Worm (Caenorhabditis elegans): ENCODE results near the gene srz-44.
"Not testable (repeated sequence)": the region's sequence is repeated elsewhere in the genome, so short reads cannot be mapped to it uniquely, and the experiment has no call there.

srz-44 gene

ce11 chrV:15670139-15670538, 31.4 kb upstream of the srz-44 start, which contains the start of gene K06B4.15:
Gene K06B4.15 (plus strand): TSS chrV:15670439.
- TF ChIP-seq unc-62 (GFP tag; optimal IDR thresholded peaks at IDR 0.05); flh-1 (GFP tag; optimal IDR thresholded peaks at IDR 0.05); cnd-1 (tag; optimal IDR thresholded peaks at IDR 0.05): not testable (repeated sequence)

ce11 chrV:15668870-15669269, 30.1 kb upstream of the srz-44 start, which contains the start of gene K06B4.4:
Gene K06B4.4 (plus strand): TSS chrV:15669170.
- TF ChIP-seq unc-120 (tag; optimal IDR thresholded peaks at IDR 0.05; ENCODE audit: poor library complexity, severe bottlenecking) (no peak), blmp-1 (tag; optimal IDR thresholded peaks at IDR 0.05) (no peak), M03D4.4 (tag; optimal IDR thresholded peaks at IDR 0.05) (no peak), pha-4 (tag; optimal IDR thresholded peaks at IDR 0.05) (no peak)

DNA sequence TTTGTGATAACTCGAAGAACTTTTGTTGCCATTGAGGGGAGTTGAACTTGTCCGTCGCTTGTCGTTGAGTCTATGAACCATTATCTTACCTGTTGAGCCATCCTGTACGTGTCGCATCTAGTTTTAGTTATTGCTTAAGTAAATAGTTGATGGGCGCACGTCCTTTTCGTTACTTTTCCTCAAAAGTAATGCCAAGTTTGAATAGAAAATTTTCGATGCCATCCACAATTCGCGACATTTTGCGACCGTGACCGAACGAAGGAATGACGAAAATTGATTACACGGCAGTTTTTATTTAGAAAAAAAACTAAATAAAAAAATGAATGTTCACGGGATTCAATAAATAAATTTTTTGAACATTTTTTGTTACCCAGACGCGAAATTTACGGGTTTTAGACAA, 29.4 kb upstream of the srz-44 start, which contains the start of gene F53E4.1:
TSS of gene F53E4.1 (minus strand) at position 101 of the 400 bp plus-strand sequence.
- TF ChIP-seq nhr-12 (tag; optimal IDR thresholded peaks at IDR 0.05); ceh-83 (GFP tag; optimal IDR thresholded peaks at IDR 0.05); sptf-1 (tag; optimal IDR thresholded peaks at IDR 0.05): not testable (repeated sequence)

DNA sequence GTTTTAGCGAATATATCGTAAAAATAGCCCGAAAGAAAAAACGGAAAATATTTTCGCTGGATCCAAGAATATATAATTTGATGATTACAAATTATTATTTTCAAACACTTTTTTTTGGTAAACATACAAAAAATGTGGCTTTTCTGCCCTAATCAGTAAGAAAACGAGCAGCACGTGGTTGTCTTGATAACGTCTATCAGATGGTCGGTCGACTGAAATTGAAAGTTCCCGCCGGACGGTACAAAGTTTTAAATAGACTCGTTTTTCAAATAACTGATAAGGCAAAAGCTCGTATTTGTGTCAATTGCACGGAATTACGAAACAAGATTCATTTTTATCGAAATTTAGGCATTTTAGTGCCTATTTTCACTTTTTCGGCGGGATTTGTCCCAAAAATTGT, 28.0 kb upstream of the srz-44 start:
- TF ChIP-seq snpc-4 (tag; optimal IDR thresholded peaks at IDR 0.05): no peak
- no peak for TF ChIP-seq sem-2 (GFP tag; optimal IDR thresholded peaks at IDR 0.05)
- TF ChIP-seq M03D4.4 (tag; optimal IDR thresholded peaks at IDR 0.05): no peak
- no peak for TF ChIP-seq nhr-237 (tag; optimal IDR thresholded peaks at IDR 0.05)
- TF ChIP-seq lsy-2 (tag; optimal IDR thresholded peaks at IDR 0.05): no peak
- no peak for TF ChIP-seq mep-1 (tag; optimal IDR thresholded peaks at IDR 0.05)
- TF ChIP-seq flh-1 (GFP tag; optimal IDR thresholded peaks at IDR 0.05): no peak
- TF ChIP-seq lin-32 (GFP tag; optimal IDR thresholded peaks at IDR 0.05): no peak
- TF ChIP-seq zip-8 (tag; optimal IDR thresholded peaks at IDR 0.05): no peak
- TF ChIP-seq ztf-11 (tag; optimal IDR thresholded peaks at IDR 0.05): no peak
- no peak for TF ChIP-seq unc-62 (GFP tag; optimal IDR thresholded peaks at IDR 0.05)
- TF ChIP-seq ceh-83 (GFP tag; optimal IDR thresholded peaks at IDR 0.05): no peak
- no peak for TF ChIP-seq bed-3 (GFP tag; optimal IDR thresholded peaks at IDR 0.05)

DNA sequence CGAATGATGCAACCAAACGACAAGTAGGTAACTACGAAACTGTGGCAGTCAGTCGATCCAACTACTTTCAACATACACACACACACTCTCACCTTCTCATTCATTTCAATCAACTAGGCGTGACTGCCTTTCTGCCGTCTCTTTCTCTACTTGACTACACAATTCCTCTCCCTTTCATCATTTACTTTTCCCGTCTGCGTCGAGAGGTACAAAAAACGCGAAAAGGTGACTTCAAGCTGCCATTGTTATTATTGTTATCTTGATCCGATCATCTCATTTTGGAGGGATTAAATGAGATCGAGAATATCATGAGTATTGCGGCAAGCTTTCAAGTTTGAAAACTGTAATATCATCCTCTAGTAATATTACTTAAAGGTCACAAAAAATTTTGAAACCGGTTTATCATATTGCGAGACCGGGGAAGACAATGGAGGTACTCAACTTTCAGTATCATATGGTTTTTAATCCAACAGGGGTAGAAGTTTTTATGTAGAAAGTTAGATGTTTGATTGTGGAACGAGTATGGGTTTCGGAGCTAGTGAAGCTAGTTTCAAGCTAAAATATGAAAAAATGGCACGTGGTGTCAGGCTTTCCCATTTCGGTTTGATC, 25.4 kb upstream of the srz-44 start:
- TF ChIP-seq unc-62 (GFP tag; optimal IDR thresholded peaks at IDR 0.05): peak; percentile 68
- TF ChIP-seq bed-3 (GFP tag; optimal IDR thresholded peaks at IDR 0.05): no peak
- peak; percentile 68 for TF ChIP-seq elt-1 (tag; optimal IDR thresholded peaks at IDR 0.05; ENCODE audit: borderline replicate concordance, insufficient read depth)
- peak; percentile 9 for TF ChIP-seq hlh-1 (tag; optimal IDR thresholded peaks at IDR 0.05)

DNA sequence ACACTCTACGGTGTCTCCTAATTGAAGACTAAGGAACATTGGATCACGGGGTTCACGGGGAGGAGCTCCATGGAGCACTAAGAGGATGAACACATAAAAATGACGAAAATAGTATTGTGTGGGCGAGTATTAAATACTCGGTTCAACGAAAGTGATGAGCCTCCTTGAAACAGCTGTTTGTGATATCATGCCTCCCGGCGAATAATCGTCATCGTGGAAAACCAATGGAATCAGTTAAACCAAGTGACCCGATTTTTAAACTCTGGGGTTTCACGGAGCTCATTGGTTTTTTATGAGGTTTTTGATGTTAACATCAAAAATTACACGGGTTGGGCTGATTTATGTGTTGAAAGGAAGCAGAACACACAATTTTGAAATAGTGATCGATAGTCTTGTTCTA, 22.8 kb upstream of the srz-44 start:
- TF ChIP-seq blmp-1 (tag; optimal IDR thresholded peaks at IDR 0.05): no peak
- no peak for TF ChIP-seq sptf-1 (tag; optimal IDR thresholded peaks at IDR 0.05)
- TF ChIP-seq drap-1 (GFP tag; optimal IDR thresholded peaks at IDR 0.05): no peak
- TF ChIP-seq unc-39 (tag; optimal IDR thresholded peaks at IDR 0.05): no peak
- TF ChIP-seq ces-1 (GFP tag; optimal IDR thresholded peaks at IDR 0.05): no peak
- no peak for TF ChIP-seq unc-62 (GFP tag; optimal IDR thresholded peaks at IDR 0.05)
- no peak for TF ChIP-seq nhr-12 (tag; optimal IDR thresholded peaks at IDR 0.05)
- no peak for TF ChIP-seq ztf-11 (tag; optimal IDR thresholded peaks at IDR 0.05)

ce11 chrV:15661003-15661402, 22.2 kb upstream of the srz-44 start:
- TF ChIP-seq unc-120 (tag; optimal IDR thresholded peaks at IDR 0.05; ENCODE audit: poor library complexity, severe bottlenecking) (no peak), zip-8 (tag; optimal IDR thresholded peaks at IDR 0.05) (no peak), elt-1 (tag; optimal IDR thresholded peaks at IDR 0.05; ENCODE audit: borderline replicate concordance, insufficient read depth) (peak; percentile 94), mab-5 (tag; optimal IDR thresholded peaks at IDR 0.05) (no peak), nhr-28 (tag; optimal IDR thresholded peaks at IDR 0.05) (no peak), sptf-1 (tag; optimal IDR thresholded peaks at IDR 0.05) (no peak), nhr-76 (tag; optimal IDR thresholded peaks at IDR 0.05) (no peak), hlh-1 (tag; optimal IDR thresholded peaks at IDR 0.05) (no peak), ceh-83 (GFP tag; optimal IDR thresholded peaks at IDR 0.05) (no peak), unc-62 (GFP tag; optimal IDR thresholded peaks at IDR 0.05) (no peak), ham-2 (GFP tag; optimal IDR thresholded peaks at IDR 0.05) (peak; percentile 43)

All from whole organism, mixed stage, embryonic.